Fruit fly (Drosophila melanogaster) whole organism, wandering third instar larva: ENCODE data around the gene CG32816.

Source experiments
- Abd-B ChIP-seq: fragments of >200 bp; optimal IDR thresholded peaks from 2 replicates; lab custom pipeline; 2017; ENCODE audit warnings: missing biosample characterization, missing genetic modification characterization
- CG32264 ChIP-seq: fragments of 200-800 bp; sonication (Bioruptor generic); optimal IDR thresholded peaks from 2 replicates; lab custom pipeline; 2016; ENCODE audit warnings: missing biosample characterization, missing genetic modification characterization
- CG9705 ChIP-seq: fragments of 200-800 bp; sonication (Bioruptor generic); optimal IDR thresholded peaks from 2 replicates; lab custom pipeline; 2018; ENCODE audit warnings: missing biosample characterization, mild to moderate bottlenecking, missing genetic modification characterization
- CrebA ChIP-seq: fragments of 200-800 bp; sonication (Bioruptor generic); optimal IDR thresholded peaks from 2 replicates; lab custom pipeline; 2016; ENCODE audit warnings: missing biosample characterization, mild to moderate bottlenecking, missing genetic modification characterization, borderline replicate concordance
- Dfd ChIP-seq: fragments of >200 bp; optimal IDR thresholded peaks from 2 replicates; lab custom pipeline; 2017; ENCODE audit warnings: missing biosample characterization, missing genetic modification characterization
- Dif ChIP-seq: fragments of 200-275, 200-300 bp; sonication (Bioruptor generic); optimal IDR thresholded peaks from 2 replicates; lab custom pipeline; 2018; ENCODE audit warnings: missing biosample characterization, missing genetic modification characterization; ENCODE audit not compliant: partially characterized antibody
- GATAd ChIP-seq: sonication (Bioruptor generic); optimal IDR thresholded peaks from 2 replicates; lab custom pipeline; 2016; ENCODE audit warnings: missing biosample characterization, missing genetic modification characterization
- HLH106 ChIP-seq: fragments of 200-800 bp; optimal IDR thresholded peaks from 3 replicates; lab custom pipeline; 2019; ENCODE audit warnings: missing biosample characterization, mild to moderate bottlenecking, missing genetic modification characterization, moderate library complexity
- Hnf4 ChIP-seq: fragments of 200-800 bp; sonication (Bioruptor generic); optimal IDR thresholded peaks from 2 replicates; lab custom pipeline; 2016; ENCODE audit warnings: missing biosample characterization, mild to moderate bottlenecking, missing genetic modification characterization
- Hr78 ChIP-seq: fragments of >200 bp; optimal IDR thresholded peaks from 2 replicates; lab custom pipeline; 2017; ENCODE audit warnings: missing biosample characterization, missing genetic modification characterization
- Hr83 ChIP-seq: fragments of 200-300 bp; sonication (Bioruptor generic); optimal IDR thresholded peaks from 2 replicates; lab custom pipeline; 2016; ENCODE audit warnings: missing biosample characterization, mild to moderate bottlenecking, missing genetic modification characterization, moderate library complexity; ENCODE audit not compliant: poor library complexity, severe bottlenecking
- Jra ChIP-seq: sonication (Bioruptor generic); optimal IDR thresholded peaks from 2 replicates; lab custom pipeline; 2016; ENCODE audit warnings: missing biosample characterization, missing genetic modification characterization
- Mio ChIP-seq: sonication (Bioruptor generic); optimal IDR thresholded peaks from 2 replicates; lab custom pipeline; 2016; ENCODE audit warnings: missing biosample characterization, missing genetic modification characterization
- N ChIP-seq: fragments of >200 bp; optimal IDR thresholded peaks from 2 replicates; lab custom pipeline; 2018; ENCODE audit warnings: missing biosample characterization, missing external identifiers, missing genetic modification characterization
- OdsH ChIP-seq: fragments of 200-800 bp; sonication (Bioruptor generic); optimal IDR thresholded peaks from 2 replicates; lab custom pipeline; 2016; ENCODE audit warnings: missing biosample characterization, mild to moderate bottlenecking, missing genetic modification characterization
- Rel ChIP-seq, 2 experiments: fragments of 200-800 bp; sonication (Bioruptor generic) in 1 of 2; optimal IDR thresholded peaks; 2 replicates in 1 of 2; 3 replicates in 1 of 2; lab custom pipeline; 2016 to 2019; ENCODE audit warnings: mild to moderate bottlenecking in 2 of 2, missing biosample characterization in 2 of 2, missing genetic modification characterization in 2 of 2, moderate library complexity in 1 of 2
- Sp1 ChIP-seq: fragments of 200-800 bp; sonication (Bioruptor generic); optimal IDR thresholded peaks from 3 replicates; lab custom pipeline; 2019; ENCODE audit warnings: missing biosample characterization, mild to moderate bottlenecking, missing genetic modification characterization, moderate library complexity
- Vsx2 ChIP-seq: fragments of 200-300, 225-300 bp; sonication (Bioruptor generic); optimal IDR thresholded peaks from 2 replicates; lab custom pipeline; 2018; ENCODE audit warnings: missing biosample characterization, missing genetic modification characterization; ENCODE audit not compliant: partially characterized antibody
- br ChIP-seq: fragments of 200-800 bp; sonication (Bioruptor generic); optimal IDR thresholded peaks from 2 replicates; lab custom pipeline; 2016; ENCODE audit warnings: missing biosample characterization, missing genetic modification characterization
- brk ChIP-seq: fragments of 200-800 bp; sonication (Bioruptor generic); optimal IDR thresholded peaks from 2 replicates; lab custom pipeline; 2016; ENCODE audit warnings: missing biosample characterization, mild to moderate bottlenecking, missing genetic modification characterization
- dl ChIP-seq, 2 experiments: fragments of 175-275, 200-275 bp in 1 of 2; fragments of 200-275 bp in 1 of 2; sonication (Bioruptor generic); optimal IDR thresholded peaks; lab custom pipeline; 2018; ENCODE audit warnings: mild to moderate bottlenecking in 2 of 2, missing biosample characterization in 2 of 2, missing genetic modification characterization in 2 of 2, moderate library complexity in 2 of 2; ENCODE audit not compliant: partially characterized antibody in 2 of 2, insufficient read depth in 1 of 2
- dmrt93B ChIP-seq: fragments of 200-800 bp; sonication (Bioruptor generic); optimal IDR thresholded peaks from 2 replicates; lab custom pipeline; 2018; ENCODE audit warnings: missing biosample characterization, mild to moderate bottlenecking, missing genetic modification characterization
- ey ChIP-seq: fragments of 200-800 bp; sonication (Bioruptor generic); optimal IDR thresholded peaks from 2 replicates; lab custom pipeline; 2016; ENCODE audit warnings: missing biosample characterization, missing genetic modification characterization
- foxo ChIP-seq, 2 experiments: fragments of 200-800 bp; sonication (Bioruptor generic); optimal IDR thresholded peaks; 2 replicates in 1 of 2; 3 replicates in 1 of 2; lab custom pipeline; 2016 to 2017; ENCODE audit warnings: missing biosample characterization in 2 of 2, missing genetic modification characterization in 2 of 2
- h ChIP-seq: fragments of 200-800 bp; sonication (Bioruptor generic); optimal IDR thresholded peaks from 3 replicates; lab custom pipeline; 2016; ENCODE audit warnings: missing biosample characterization, mild to moderate bottlenecking, missing genetic modification characterization
- jim ChIP-seq: fragments of 175-275, 200-325 bp; sonication (Bioruptor generic); optimal IDR thresholded peaks from 2 replicates; lab custom pipeline; 2016; ENCODE audit warnings: missing biosample characterization, mild to moderate bottlenecking, missing genetic modification characterization
- lola ChIP-seq: fragments of >200 bp; optimal IDR thresholded peaks from 2 replicates; lab custom pipeline; 2017; ENCODE audit warnings: missing biosample characterization, missing genetic modification characterization
- pan ChIP-seq: fragments of >200 bp; optimal IDR thresholded peaks from 2 replicates; lab custom pipeline; 2017
- psq ChIP-seq: fragments of 200-800 bp; sonication (Bioruptor generic); optimal IDR thresholded peaks from 3 replicates; lab custom pipeline; 2017; ENCODE audit warnings: missing biosample characterization, mild to moderate bottlenecking, missing genetic modification characterization, moderate library complexity
- rgr ChIP-seq: fragments of 200-800 bp; sonication (Bioruptor generic); optimal IDR thresholded peaks from 3 replicates; lab custom pipeline; 2016; ENCODE audit warnings: missing biosample characterization, mild to moderate bottlenecking, missing genetic modification characterization
- sage ChIP-seq: fragments of 200-800 bp; sonication (Bioruptor generic); optimal IDR thresholded peaks from 2 replicates; lab custom pipeline; 2016; ENCODE audit warnings: missing biosample characterization, mild to moderate bottlenecking, missing genetic modification characterization
- sv ChIP-seq: fragments of 200-800 bp; sonication (Bioruptor generic); optimal IDR thresholded peaks from 3 replicates; lab custom pipeline; 2016; ENCODE audit warnings: missing biosample characterization, missing genetic modification characterization
- tai ChIP-seq: sonication (Bioruptor generic); optimal IDR thresholded peaks from 2 replicates; lab custom pipeline; 2016; ENCODE audit warnings: missing biosample characterization, missing genetic modification characterization
- usp ChIP-seq: fragments of >200 bp; optimal IDR thresholded peaks from 2 replicates; lab custom pipeline; 2017; ENCODE audit warnings: missing biosample characterization, missing genetic modification characterization
- woc ChIP-seq: sonication (Bioruptor generic); optimal IDR thresholded peaks from 2 replicates; lab custom pipeline; 2016; ENCODE audit warnings: missing biosample characterization, mild to moderate bottlenecking, missing genetic modification characterization

Gene CG32816

dm6 chrX:423374-423773 lies 47.2 kb downstream of the CG32816 start:
- TF ChIP-seq Abd-B (GFP tag; lab: Kevin White, UChicago) (no peak), dl (GFP tag; optimal IDR thresholded peaks at IDR 0.05; lab: Kevin White, UChicago; ENCODE audit: insufficient read depth in 1 of 2, partially characterized antibody in 2 of 2) (no peak), Hr83 (GFP tag; lab: Kevin White, UChicago) (no peak), sv (GFP tag; lab: Kevin White, UChicago) (no peak), woc (GFP tag; lab: Kevin White, UChicago) (no peak), dmrt93B (no peak), CrebA (no peak), Hnf4 (no peak), N (no peak), jim (GFP tag; lab: Kevin White, UChicago) (no peak), Rel (GFP tag; optimal IDR thresholded peaks at IDR 0.05; lab: Kevin White, UChicago) (no peak), Rel (tag; optimal IDR thresholded peaks at IDR 0.05; lab: Kevin White, UChicago) (no peak), Mio (GFP tag; lab: Kevin White, UChicago) (no peak), pan (lab: Kevin White, UChicago) (no peak), usp (no peak), rgr (no peak), OdsH (GFP tag; lab: Kevin White, UChicago) (no peak), foxo (GFP tag; optimal IDR thresholded peaks at IDR 0.05; lab: Kevin White, UChicago) (no peak), CG32264 (no peak)

- TF ChIP-seq CG32264 (no peak), woc (GFP tag; lab: Kevin White, UChicago) (no peak), Hr78 (GFP tag; lab: Kevin White, UChicago) (no peak), Hr83 (GFP tag; lab: Kevin White, UChicago) (no peak), Jra (no peak)
Measured at dm6 chrX:414352-414751, 56.2 kb downstream of the CG32816 start.

- TF ChIP-seq dmrt93B (no peak), sv (GFP tag; lab: Kevin White, UChicago) (no peak)
- TF ChIP-seq, all 38 proteins: peak for 0
Measured at dm6 chrX:409370-409769, 61.2 kb downstream of the CG32816 start.

- TF ChIP-seq woc (GFP tag; lab: Kevin White, UChicago) = no peak
- no peak for TF ChIP-seq brk (GFP tag; lab: Kevin White, UChicago)
- TF ChIP-seq dl (GFP tag; optimal IDR thresholded peaks at IDR 0.05; lab: Kevin White, UChicago; ENCODE audit: insufficient read depth in 1 of 2, partially characterized antibody in 2 of 2) = no peak
- no peak for TF ChIP-seq rgr
- no peak for TF ChIP-seq psq
- TF ChIP-seq h (GFP tag; lab: Kevin White, UChicago) = no peak
- TF ChIP-seq CrebA = no peak
- no peak for TF ChIP-seq Mio (GFP tag; lab: Kevin White, UChicago)
- TF ChIP-seq foxo (GFP tag; optimal IDR thresholded peaks at IDR 0.05; lab: Kevin White, UChicago) = no peak
- TF ChIP-seq Hnf4 = no peak
- no peak for TF ChIP-seq Hr83 (GFP tag; lab: Kevin White, UChicago)
- TF ChIP-seq HLH106 (tag; lab: Kevin White, UChicago) = no peak
- TF ChIP-seq tai (GFP tag; lab: Kevin White, UChicago) = no peak
- TF ChIP-seq br = no peak
Measured at dm6 chrX:407455-407854, 63.1 kb downstream of the CG32816 start.

dm6 chrX:406306-406705 lies 64.2 kb downstream of the CG32816 start:
- TF ChIP-seq psq (peak; percentile 11), CG32264 (no peak), Hr83 (GFP tag; lab: Kevin White, UChicago) (no peak), usp (no peak), Rel (GFP tag; optimal IDR thresholded peaks at IDR 0.05; lab: Kevin White, UChicago) (no peak), Rel (tag; optimal IDR thresholded peaks at IDR 0.05; lab: Kevin White, UChicago) (no peak), Dif (GFP tag; lab: Kevin White, UChicago) (no peak), Dfd (GFP tag; lab: Kevin White, UChicago) (no peak), woc (GFP tag; lab: Kevin White, UChicago) (peak; percentile 19), pan (lab: Kevin White, UChicago) (no peak), Hr78 (GFP tag; lab: Kevin White, UChicago) (no peak), HLH106 (tag; lab: Kevin White, UChicago) (peak; percentile 39), dmrt93B (peak; percentile 19), GATAd (GFP tag; lab: Kevin White, UChicago) (no peak), Sp1 (peak; percentile 24), br (peak; percentile 11), CG9705 (GFP tag; lab: Kevin White, UChicago) (no peak), sage (no peak), Jra (no peak), OdsH (GFP tag; lab: Kevin White, UChicago) (peak; percentile 29), jim (GFP tag; lab: Kevin White, UChicago) (no peak), foxo (GFP tag; optimal IDR thresholded peaks at IDR 0.05; lab: Kevin White, UChicago) (peak in 1 of 2 experiments; percentile 48), Abd-B (GFP tag; lab: Kevin White, UChicago) (no peak), Hnf4 (no peak), CrebA (no peak), ey (GFP tag; lab: Kevin White, UChicago) (peak; percentile 47), N (no peak), h (GFP tag; lab: Kevin White, UChicago) (peak; percentile 40), rgr (peak; percentile 19), Vsx2 (GFP tag; lab: Kevin White, UChicago) (no peak), brk (GFP tag; lab: Kevin White, UChicago) (no peak), dl (GFP tag; optimal IDR thresholded peaks at IDR 0.05; lab: Kevin White, UChicago; ENCODE audit: insufficient read depth in 1 of 2, partially characterized antibody in 2 of 2) (no peak), tai (GFP tag; lab: Kevin White, UChicago) (no peak), sv (GFP tag; lab: Kevin White, UChicago) (no peak), lola (no peak), Mio (GFP tag; lab: Kevin White, UChicago) (no peak)
